Worm (Caenorhabditis elegans) whole organism, L3 larva: ENCODE results near the gene sulp-2.

Experiments used
- skn-1 ChIP-seq: fragments of 150-350 bp; optimal IDR thresholded peaks from 2 replicates; lab custom pipeline; 2014; ENCODE audit warnings: missing biosample characterization, missing genetic modification characterization
- zag-1 ChIP-seq: fragments of 150-350 bp; optimal IDR thresholded peaks from 2 replicates; lab custom pipeline; 2014; ENCODE audit warnings: missing biosample characterization, missing genetic modification characterization

DNA sequence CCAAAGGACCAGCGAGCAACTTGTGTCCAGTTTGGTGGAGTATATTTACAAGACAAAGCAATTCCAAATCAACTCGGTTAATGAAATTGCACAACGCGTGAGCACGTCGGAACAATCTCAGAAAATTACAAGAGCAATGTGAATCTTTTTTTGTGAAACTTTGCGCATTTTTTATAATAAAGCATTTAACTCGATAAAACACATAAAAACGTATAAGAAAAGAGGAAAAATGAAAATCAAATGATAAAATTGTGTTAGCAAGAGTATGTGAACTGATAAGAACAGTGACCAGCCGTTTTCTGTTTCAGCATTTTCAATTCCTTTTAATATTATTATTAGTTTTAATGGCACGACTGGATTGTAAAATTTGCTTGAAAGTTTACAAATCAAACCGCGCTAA lies 32.5 kb upstream of the sulp-2 start, which contains the start of gene T22B7.8:
- TF ChIP-seq skn-1 (tag; lab: Kevin White, UChicago) (no peak), zag-1 (tag; lab: Kevin White, UChicago) (no peak)
